Worm (Caenorhabditis elegans) whole organism, midembryonic: ENCODE data around the gene ptr-14.

Experiments used
- cog-1 ChIP-seq: sonication (generic microtip); optimal IDR thresholded peaks from 2 replicates; lab custom pipeline; 2016; ENCODE audit warnings: missing genetic modification characterization, missing compliant biosample characterization
- klf-2 ChIP-seq: fragments of 200-800 bp; sonication (Bioruptor generic); conservative IDR thresholded peaks from 2 replicates; pipeline ENCODE4 v1.3.6; 2022; ENCODE audit warnings: missing genetic modification reagents, missing genetic modification characterization, missing compliant biosample characterization
- ref-1 ChIP-seq: fragments of 200-800 bp; sonication (Bioruptor generic); conservative IDR thresholded peaks from 2 replicates; pipeline ENCODE4 v1.3.6; 2022; ENCODE audit warnings: missing genetic modification reagents, missing genetic modification characterization, missing compliant biosample characterization
- tab-1 ChIP-seq: fragments of 200-800 bp; sonication (Bioruptor generic); IDR thresholded peaks from 2 replicates; pipeline ENCODE4 v1.3.6; 2022; ENCODE audit warnings: missing genetic modification characterization, missing compliant biosample characterization
- ztf-23 ChIP-seq: fragments of 200-800 bp; sonication (Bioruptor generic); IDR thresholded peaks from 2 replicates; pipeline ENCODE4 v1.3.6; 2022; ENCODE audit warnings: missing genetic modification reagents, missing genetic modification characterization, missing compliant biosample characterization
- ztf-29 ChIP-seq: fragments of 200-800 bp; sonication (Bioruptor generic); IDR thresholded peaks from 2 replicates; pipeline ENCODE4 v1.3.6; 2022; ENCODE audit warnings: missing genetic modification reagents, missing genetic modification characterization, missing compliant biosample characterization

- TF ChIP-seq ref-1 (GFP tag; lab: Robert Waterston, UW) (no peak), cog-1 (tag; lab: Kevin White, UChicago) (no peak), klf-2 (GFP tag; lab: Robert Waterston, UW) (no peak), ztf-29 (GFP tag; lab: Robert Waterston, UW) (no peak), tab-1 (GFP tag; lab: Robert Waterston, UW) (no peak), ztf-23 (GFP tag; lab: Robert Waterston, UW) (no peak)
These were observed 41.6 kb downstream of the ptr-14 start, which contains the start of gene K08C7.1 for ce11 chrIV:10656770-10657323.
